Worm (Caenorhabditis elegans): Measurements from ENCODE around the gene lipl-7.

ce11 chrIV:10221187-10221586, 20.4 kb downstream of the lipl-7 start, which contains the start of gene tram-1:
- no peak for TF ChIP-seq pha-4 (tag; optimal IDR thresholded peaks at IDR 0.05)
- no peak for TF ChIP-seq ztf-16 (tag; optimal IDR thresholded peaks at IDR 0.05)
- TF ChIP-seq fkh-10 (GFP tag; optimal IDR thresholded peaks at IDR 0.05) = no peak
